Worm (Caenorhabditis elegans) whole organism, L4 larva: ENCODE data around the gene W09D6.4.

Experiments
- D1046.2 ChIP-seq: fragments of 200-800 bp; sonication (Bioruptor generic); IDR thresholded peaks from 2 replicates; pipeline ENCODE4 v1.3.6; 2022; ENCODE audit warnings: missing genetic modification characterization, missing compliant biosample characterization
- F26F4.8 ChIP-seq: fragments of 200-800 bp; sonication (Bioruptor generic); conservative IDR thresholded peaks from 2 replicates; pipeline ENCODE4 v1.3.6; 2022; ENCODE audit warnings: missing genetic modification characterization, missing compliant biosample characterization
- R02D3.7 ChIP-seq: fragments of 150-350 bp; sonication (generic microtip); optimal IDR thresholded peaks from 3 replicates; lab custom pipeline; 2014; ENCODE audit warnings: missing biosample characterization, missing genetic modification characterization
- T20F7.1 ChIP-seq: fragments of 200-800 bp; sonication (Bioruptor generic); optimal IDR thresholded peaks from 2 replicates; lab custom pipeline; 2018; ENCODE audit warnings: mild to moderate bottlenecking, missing genetic modification characterization, missing compliant biosample characterization
- Y48G9A.11 ChIP-seq: fragments of 200-800 bp; sonication (Bioruptor generic); IDR thresholded peaks from 2 replicates; pipeline ENCODE4 v1.3.6; 2022; ENCODE audit warnings: missing genetic modification reagents, missing genetic modification characterization, missing compliant biosample characterization
- ZK546.5 ChIP-seq, 2 experiments: sonication (generic microtip); optimal IDR thresholded peaks; 2 replicates each; lab custom pipeline; 2017; ENCODE audit warnings: missing biosample characterization in 2 of 2, missing genetic modification characterization in 2 of 2
- aha-1 ChIP-seq: fragments of 150-350 bp; peaks from one replicate; lab custom pipeline; 2014; ENCODE audit warnings: missing biosample characterization, missing genetic modification characterization
- ceh-32 ChIP-seq: sonication (generic microtip); optimal IDR thresholded peaks from 2 replicates; lab custom pipeline; 2016; ENCODE audit warnings: mild to moderate bottlenecking, missing genetic modification characterization, missing compliant biosample characterization; ENCODE audit not compliant: poor library complexity
- ceh-44 ChIP-seq: fragments of 200-800 bp; sonication (Bioruptor generic); IDR thresholded peaks from 2 replicates; pipeline ENCODE4 v1.3.6; 2022; ENCODE audit warnings: missing genetic modification reagents, missing genetic modification characterization, missing compliant biosample characterization
- ceh-62 ChIP-seq: sonication (generic microtip); optimal IDR thresholded peaks from 2 replicates; lab custom pipeline; 2017; ENCODE audit warnings: missing biosample characterization, missing genetic modification characterization
- ctbp-1 ChIP-seq: fragments of 200-800 bp; sonication (Bioruptor generic); IDR thresholded peaks from 2 replicates; pipeline ENCODE4 v1.3.6; 2022; ENCODE audit warnings: missing genetic modification reagents, missing genetic modification characterization, missing compliant biosample characterization
- daf-12 ChIP-seq: fragments of 150-350 bp; optimal IDR thresholded peaks from 2 replicates; lab custom pipeline; 2014; ENCODE audit warnings: missing biosample characterization, missing genetic modification reagents, missing genetic modification characterization
- daf-8 ChIP-seq: fragments of 200-800 bp; sonication (Bioruptor generic); IDR thresholded peaks from 2 replicates; pipeline ENCODE4 v1.3.6; 2022; ENCODE audit warnings: missing genetic modification characterization, missing compliant biosample characterization
- dmd-6 ChIP-seq: fragments of 200-800 bp; sonication (Bioruptor generic); IDR thresholded peaks from 2 replicates; pipeline ENCODE4 v1.3.6; 2022; ENCODE audit warnings: missing genetic modification reagents, missing genetic modification characterization, missing compliant biosample characterization
- dmd-9 ChIP-seq: fragments of 200-800 bp; sonication (Bioruptor generic); IDR thresholded peaks from 2 replicates; pipeline ENCODE4 v1.3.6; 2022; ENCODE audit warnings: missing genetic modification reagents, missing genetic modification characterization, missing compliant biosample characterization
- duxl-1 ChIP-seq: sonication (generic microtip); optimal IDR thresholded peaks from 2 replicates; lab custom pipeline; 2016; ENCODE audit warnings: mild to moderate bottlenecking, missing genetic modification characterization, moderate library complexity, missing compliant biosample characterization; ENCODE audit not compliant: poor library complexity
- dve-1 ChIP-seq: sonication (generic microtip); optimal IDR thresholded peaks from 2 replicates; lab custom pipeline; 2017; ENCODE audit warnings: antibody characterized with exemption, mild to moderate bottlenecking, missing genetic modification characterization, missing compliant biosample characterization; ENCODE audit not compliant: insufficient read depth
- gei-8 ChIP-seq: fragments of 200-800 bp; sonication (Bioruptor generic); optimal IDR thresholded peaks from 2 replicates; lab custom pipeline; 2018; ENCODE audit warnings: mild to moderate bottlenecking, missing genetic modification characterization, missing compliant biosample characterization
- hlh-11 ChIP-seq: fragments of 200-800 bp; sonication (Bioruptor generic); optimal IDR thresholded peaks from 2 replicates; lab custom pipeline; 2018; ENCODE audit warnings: mild to moderate bottlenecking, missing genetic modification characterization, missing compliant biosample characterization
- hlh-30 ChIP-seq: sonication (generic microtip); optimal IDR thresholded peaks from 2 replicates; lab custom pipeline; 2017; ENCODE audit warnings: antibody characterized with exemption, mild to moderate bottlenecking, missing genetic modification characterization, missing compliant biosample characterization; ENCODE audit not compliant: insufficient read depth
- hmg-1.1 ChIP-seq: fragments of 200-800 bp; sonication (Bioruptor generic); IDR thresholded peaks from 2 replicates; pipeline ENCODE4 v1.3.6; 2022; ENCODE audit warnings: missing genetic modification reagents, missing genetic modification characterization, missing compliant biosample characterization
- lin-38 ChIP-seq: fragments of 200-800 bp; sonication (Bioruptor generic); IDR thresholded peaks from 2 replicates; pipeline ENCODE4 v1.3.6; 2022; ENCODE audit warnings: missing genetic modification reagents, missing genetic modification characterization, missing compliant biosample characterization
- lir-3 ChIP-seq: sonication (generic microtip); optimal IDR thresholded peaks from 2 replicates; lab custom pipeline; 2016; ENCODE audit warnings: mild to moderate bottlenecking, missing genetic modification characterization, missing compliant biosample characterization
- mep-1 ChIP-seq: fragments of 150-350 bp; sonication (generic microtip); optimal IDR thresholded peaks from 3 replicates; lab custom pipeline; 2014; ENCODE audit warnings: missing biosample characterization, missing genetic modification characterization
- nhr-102 ChIP-seq: sonication (generic microtip); optimal IDR thresholded peaks from 2 replicates; lab custom pipeline; 2016; ENCODE audit warnings: mild to moderate bottlenecking, missing genetic modification characterization, moderate library complexity, missing compliant biosample characterization
- nhr-111 ChIP-seq: fragments of 200-800 bp; sonication (Bioruptor generic); optimal IDR thresholded peaks from 2 replicates; lab custom pipeline; 2018; ENCODE audit warnings: mild to moderate bottlenecking, missing genetic modification characterization, missing compliant biosample characterization
- nhr-28 ChIP-seq: fragments of 150-350 bp; optimal IDR thresholded peaks from 2 replicates; lab custom pipeline; 2014; ENCODE audit warnings: missing biosample characterization, missing genetic modification characterization
- nhr-48 ChIP-seq: sonication (generic microtip); optimal IDR thresholded peaks from 2 replicates; lab custom pipeline; 2016; ENCODE audit warnings: mild to moderate bottlenecking, missing genetic modification characterization, missing compliant biosample characterization
- nhr-6 ChIP-seq: fragments of 150-350 bp; optimal IDR thresholded peaks from 2 replicates; lab custom pipeline; 2014; ENCODE audit warnings: missing biosample characterization, missing genetic modification characterization
- nhr-76 ChIP-seq: fragments of 150-350 bp; optimal IDR thresholded peaks from 2 replicates; lab custom pipeline; 2014; ENCODE audit warnings: missing biosample characterization, missing genetic modification characterization
- php-3 ChIP-seq: fragments of 200-800 bp; sonication (Bioruptor generic); IDR thresholded peaks from 2 replicates; pipeline ENCODE4 v1.3.6; 2022; ENCODE audit warnings: missing genetic modification reagents, missing genetic modification characterization, missing compliant biosample characterization
- pqm-1 ChIP-seq: sonication (generic microtip); optimal IDR thresholded peaks from 2 replicates; lab custom pipeline; 2017; ENCODE audit warnings: missing biosample characterization, missing genetic modification characterization
- rbr-2 ChIP-seq: sonication (generic microtip); optimal IDR thresholded peaks from 2 replicates; lab custom pipeline; 2016; ENCODE audit warnings: missing genotype, missing genetic modification characterization, missing compliant biosample characterization
- saeg-2 ChIP-seq: fragments of 200-800 bp; sonication (Bioruptor generic); IDR thresholded peaks from 2 replicates; pipeline ENCODE4 v1.3.6; 2022; ENCODE audit warnings: missing genetic modification reagents, missing genetic modification characterization, missing compliant biosample characterization
- sdz-12 ChIP-seq: fragments of 200-800 bp; sonication (Bioruptor generic); optimal IDR thresholded peaks from 2 replicates; lab custom pipeline; 2018; ENCODE audit warnings: mild to moderate bottlenecking, missing genetic modification characterization, missing compliant biosample characterization
- set-16 ChIP-seq: fragments of 200-800 bp; sonication (Bioruptor generic); IDR thresholded peaks from 2 replicates; pipeline ENCODE4 v1.3.6; 2022; ENCODE audit warnings: missing genetic modification reagents, missing genetic modification characterization, missing compliant biosample characterization
- skn-1 ChIP-seq: fragments of 150-350 bp; optimal IDR thresholded peaks from 2 replicates; lab custom pipeline; 2014; ENCODE audit warnings: missing biosample characterization, missing genetic modification characterization
- snpc-1.2 ChIP-seq: fragments of 200-800 bp; sonication (Bioruptor generic); IDR thresholded peaks from 2 replicates; pipeline ENCODE4 v1.3.6; 2022; ENCODE audit warnings: missing genetic modification reagents, missing genetic modification characterization, missing compliant biosample characterization
- snpc-4 ChIP-seq: fragments of 150-350 bp; optimal IDR thresholded peaks from 2 replicates; lab custom pipeline; 2014; ENCODE audit warnings: missing biosample characterization, missing genetic modification characterization
- spr-1 ChIP-seq: sonication (generic microtip); optimal IDR thresholded peaks from 2 replicates; lab custom pipeline; 2016; ENCODE audit warnings: mild to moderate bottlenecking, missing genetic modification characterization, missing compliant biosample characterization
- tra-1 ChIP-seq: fragments of 200-800 bp; sonication (Bioruptor generic); IDR thresholded peaks from 2 replicates; pipeline ENCODE4 v1.3.6; 2022; ENCODE audit warnings: missing genetic modification reagents, missing genetic modification characterization, missing compliant biosample characterization
- unc-130 ChIP-seq: sonication (generic microtip); optimal IDR thresholded peaks from 2 replicates; lab custom pipeline; 2016; ENCODE audit warnings: missing genetic modification reagents, missing genetic modification characterization, missing compliant biosample characterization
- unc-39 ChIP-seq: sonication (generic microtip); optimal IDR thresholded peaks from 2 replicates; lab custom pipeline; 2017; ENCODE audit warnings: missing biosample characterization, missing genetic modification characterization
- vab-7 ChIP-seq: fragments of 200-800 bp; sonication (Bioruptor generic); IDR thresholded peaks from 2 replicates; pipeline ENCODE4 v1.3.6; 2022; ENCODE audit warnings: missing genetic modification reagents, missing genetic modification characterization, missing compliant biosample characterization

Gene W09D6.4

DNA sequence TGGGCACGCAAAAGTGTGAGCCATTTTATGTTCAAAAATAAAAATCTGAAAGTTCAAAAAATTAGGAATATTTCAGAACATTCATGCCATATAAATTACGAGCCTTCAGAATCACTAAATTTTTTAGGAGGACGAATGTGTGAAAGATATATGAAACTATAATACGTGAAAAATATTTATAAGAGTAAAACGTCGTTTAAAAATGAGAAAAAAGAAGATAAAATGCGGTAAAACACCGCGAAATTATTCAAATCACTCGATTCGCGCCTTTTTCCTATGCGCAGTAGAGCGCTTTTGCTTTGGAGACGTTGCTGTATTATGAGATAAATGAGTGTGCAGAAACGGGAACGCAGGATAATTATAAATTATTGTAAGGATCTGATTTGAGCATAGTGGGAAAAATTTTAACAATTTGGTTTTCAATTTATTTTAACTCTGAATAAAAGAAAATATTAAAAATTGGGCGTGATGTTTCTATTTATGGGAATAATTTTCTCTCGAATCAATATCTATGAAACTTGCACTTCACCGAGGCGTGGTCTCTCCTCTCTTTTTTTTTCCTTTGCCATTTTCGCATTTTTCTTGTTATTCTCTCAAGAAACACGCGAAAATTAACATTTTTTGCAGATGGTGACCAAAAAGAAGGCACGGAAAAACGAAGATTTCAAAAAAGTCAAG is 39.8 kb downstream of the W09D6.4 start, which contains the start of the genes sup-35 and Y48A6C.4 (continued):
- TF ChIP-seq saeg-2 (GFP tag; lab: Robert Waterston, UW) (no peak), gei-8 (GFP tag; lab: Kevin White, UChicago) (no peak), spr-1 (peak; percentile 21), skn-1 (tag; lab: Kevin White, UChicago) (no peak), daf-12 (tag; lab: Kevin White, UChicago) (no peak), dmd-6 (GFP tag; lab: Robert Waterston, UW) (peak; percentile 31; the same call in 1 of the 2 replicates), aha-1 (tag; lab: Kevin White, UChicago) (peak; percentile 48), T20F7.1 (GFP tag; lab: Kevin White, UChicago) (peak; percentile 79), ceh-44 (GFP tag; lab: Robert Waterston, UW) (peak; percentile 63; the same call in 1 of the 2 replicates), nhr-102 (tag; lab: Kevin White, UChicago) (peak; percentile 50), pqm-1 (tag; lab: Kevin White, UChicago) (no peak), unc-130 (GFP tag; lab: Kevin White, UChicago) (peak; percentile 87), ZK546.5 (tag; optimal IDR thresholded peaks at IDR 0.05; lab: Kevin White, UChicago) (no peak), duxl-1 (tag; lab: Kevin White, UChicago) (no peak), mep-1 (peak; percentile 78), nhr-28 (tag; lab: Kevin White, UChicago) (peak; percentile 27), dmd-9 (GFP tag; lab: Robert Waterston, UW) (0 out of 2 replicates have a peak, but pooled peaks have one; percentile 5), hmg-1.1 (GFP tag; lab: Robert Waterston, UW) (0 out of 2 replicates have a peak, but pooled peaks have one; percentile 42), nhr-111 (GFP tag; lab: Kevin White, UChicago) (no peak), nhr-76 (tag; lab: Kevin White, UChicago) (no peak), nhr-6 (tag; lab: Kevin White, UChicago) (peak; percentile 71), tra-1 (GFP tag; lab: Robert Waterston, UW) (no peak), rbr-2 (peak; percentile 78), ctbp-1 (no peak), hlh-30 (tag; lab: Kevin White, UChicago) (peak; percentile 51), snpc-4 (peak; percentile 13), lir-3 (peak; percentile 8), F26F4.8 (GFP tag; lab: Robert Waterston, UW) (no peak), unc-39 (tag; lab: Kevin White, UChicago) (no peak), dve-1 (tag; lab: Kevin White, UChicago) (peak; percentile 66), hlh-11 (peak; percentile 47)

DNA sequence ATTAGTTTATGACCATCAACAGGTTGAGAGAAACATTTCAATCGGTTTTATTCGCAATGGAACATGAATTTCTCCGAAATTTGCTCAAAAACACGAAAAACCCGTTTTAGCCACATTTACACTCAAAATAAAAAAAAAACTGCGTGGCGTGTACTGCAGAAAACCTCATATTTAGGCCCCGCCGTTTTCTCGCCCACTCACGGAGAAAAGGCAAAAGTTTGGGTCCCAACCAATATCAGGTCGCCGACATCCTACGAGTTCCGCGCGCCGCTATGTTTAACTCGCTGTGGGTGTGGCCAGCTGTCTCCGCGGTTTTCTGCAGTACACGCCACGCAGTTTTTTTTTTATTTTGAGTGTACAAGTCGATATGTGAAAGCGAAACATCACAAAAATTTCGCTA is 44.3 kb downstream of the W09D6.4 start:
- TF ChIP-seq php-3 (GFP tag; lab: Robert Waterston, UW): no peak
- no peak for TF ChIP-seq ceh-32 (tag; lab: Kevin White, UChicago)
- no peak for TF ChIP-seq dmd-9 (GFP tag; lab: Robert Waterston, UW)
- TF ChIP-seq nhr-6 (tag; lab: Kevin White, UChicago): no peak
- TF ChIP-seq lir-3: no peak
- TF ChIP-seq nhr-48 (tag; lab: Kevin White, UChicago): no peak
- 0 out of 2 replicates have a peak, but pooled peaks have one; percentile 15 for TF ChIP-seq set-16 (GFP tag; lab: Robert Waterston, UW)
- no peak for TF ChIP-seq D1046.2
- 0 out of 2 replicates have a peak, but pooled peaks have one; percentile 19 for TF ChIP-seq vab-7
- TF ChIP-seq lin-38: peak; percentile 49
- TF ChIP-seq ceh-62 (tag; lab: Kevin White, UChicago): no peak
- no peak for TF ChIP-seq sdz-12 (GFP tag; lab: Kevin White, UChicago)
- TF ChIP-seq R02D3.7 (tag; lab: Kevin White, UChicago): no peak
- TF ChIP-seq Y48G9A.11 (GFP tag; lab: Robert Waterston, UW): 0 out of 2 replicates have a peak, but pooled peaks have one; percentile 18
- TF ChIP-seq pqm-1 (tag; lab: Kevin White, UChicago): no peak
- TF ChIP-seq snpc-1.2: no peak
- no peak for TF ChIP-seq daf-8 (GFP tag; lab: Robert Waterston, UW)
- TF ChIP-seq, all 104 proteins: peak for 4
